Fruit fly (Drosophila melanogaster) whole organism, prepupa: ENCODE results near the gene disco-r.

Source experiments
- CG10631 ChIP-seq: fragments of 200-800 bp; sonication (Bioruptor generic); optimal IDR thresholded peaks from 2 replicates; lab custom pipeline; 2016; ENCODE audit warnings: missing biosample characterization, missing genetic modification characterization
- CG11762 ChIP-seq: fragments of 200-800 bp; sonication (Bioruptor generic); optimal IDR thresholded peaks from 3 replicates; lab custom pipeline; 2016; ENCODE audit warnings: missing biosample characterization, missing genetic modification characterization; ENCODE audit not compliant: insufficient read depth
- CG15336 ChIP-seq: fragments of 200-800 bp; sonication (Bioruptor generic); IDR thresholded peaks from 2 replicates; pipeline ENCODE4 v1.3.6; 2022; ENCODE audit warnings: missing biosample characterization, missing genetic modification characterization
- CG1621 ChIP-seq: fragments of 200-800 bp; sonication (Bioruptor generic); optimal IDR thresholded peaks from 3 replicates; lab custom pipeline; 2018; ENCODE audit warnings: missing biosample characterization, mild to moderate bottlenecking, missing genetic modification characterization
- CG16779 ChIP-seq: fragments of 200-800 bp; sonication (Bioruptor generic); optimal IDR thresholded peaks from 3 replicates; lab custom pipeline; 2017; ENCODE audit warnings: missing biosample characterization, mild to moderate bottlenecking, missing genetic modification characterization
- CG31627 ChIP-seq: fragments of 200-800 bp; sonication (Bioruptor generic); optimal IDR thresholded peaks from 3 replicates; lab custom pipeline; 2016; ENCODE audit warnings: missing biosample characterization, missing genetic modification characterization
- CG3919 ChIP-seq: fragments of 200-800 bp; sonication (Bioruptor generic); optimal IDR thresholded peaks from 3 replicates; lab custom pipeline; 2016; ENCODE audit warnings: missing biosample characterization, missing genetic modification characterization
- CG4318 ChIP-seq: fragments of 200-800 bp; sonication (Bioruptor generic); optimal IDR thresholded peaks from 3 replicates; lab custom pipeline; 2017; ENCODE audit warnings: missing biosample characterization, mild to moderate bottlenecking, missing genetic modification characterization
- CG6163 ChIP-seq: fragments of 200-800 bp; sonication (Bioruptor generic); IDR thresholded peaks from 3 replicates; pipeline ENCODE4 v1.3.6; 2022; ENCODE audit warnings: missing biosample characterization, missing genetic modification characterization
- CG6276 ChIP-seq: fragments of 200-800 bp; sonication (Bioruptor generic); optimal IDR thresholded peaks from 2 replicates; lab custom pipeline; 2017; ENCODE audit warnings: missing biosample characterization, mild to moderate bottlenecking, missing genetic modification characterization
- CG6792 ChIP-seq: fragments of 200-800 bp; sonication (Bioruptor generic); optimal IDR thresholded peaks from 3 replicates; lab custom pipeline; 2016; ENCODE audit warnings: missing biosample characterization, missing genetic modification characterization
- CG6808 ChIP-seq: fragments of 200-800 bp; sonication (Bioruptor generic); optimal IDR thresholded peaks from 3 replicates; lab custom pipeline; 2017; ENCODE audit warnings: missing biosample characterization, missing genetic modification characterization, mild to moderate bottlenecking, moderate library complexity, missing genetic modification reagents
- CG7368 ChIP-seq: fragments of 200-800 bp; sonication (Bioruptor generic); optimal IDR thresholded peaks from 3 replicates; lab custom pipeline; 2016; ENCODE audit warnings: missing biosample characterization, missing genetic modification characterization
- CG8119 ChIP-seq: fragments of 200-800 bp; sonication (Bioruptor generic); IDR thresholded peaks from 3 replicates; pipeline ENCODE4 v1.3.6; 2022; ENCODE audit warnings: missing biosample characterization, missing genetic modification characterization
- CG8319 ChIP-seq: fragments of 200-800 bp; sonication (Bioruptor generic); optimal IDR thresholded peaks from 3 replicates; lab custom pipeline; 2016; ENCODE audit warnings: missing biosample characterization, missing genetic modification characterization
- CG8632 ChIP-seq: fragments of 200-800 bp; sonication (Bioruptor generic); optimal IDR thresholded peaks from 3 replicates; lab custom pipeline; 2016; ENCODE audit warnings: missing biosample characterization, missing genetic modification characterization
- CG9139 ChIP-seq: fragments of 200-800 bp; sonication (Bioruptor generic); optimal IDR thresholded peaks from 3 replicates; lab custom pipeline; 2017; ENCODE audit warnings: missing biosample characterization, mild to moderate bottlenecking, missing genetic modification characterization
- Eip78C ChIP-seq: fragments of 200-800 bp; sonication (Bioruptor generic); peaks from one replicate; lab custom pipeline; 2016; ENCODE audit warnings: missing biosample characterization, missing genetic modification characterization
- Ets21C ChIP-seq: fragments of 200-800 bp; sonication (Bioruptor generic); optimal IDR thresholded peaks from 3 replicates; lab custom pipeline; 2016; ENCODE audit warnings: missing biosample characterization, missing genetic modification characterization
- Ets96B ChIP-seq: fragments of 200-800 bp; optimal IDR thresholded peaks from 2 replicates; lab custom pipeline; 2019; ENCODE audit warnings: missing biosample characterization, mild to moderate bottlenecking, missing genetic modification characterization, moderate library complexity
- Gug ChIP-seq: fragments of 200-800 bp; sonication (Bioruptor generic); IDR thresholded peaks from 2 replicates; pipeline ENCODE4 v1.3.6; 2022; ENCODE audit warnings: missing biosample characterization, missing genetic modification characterization
- Hr39 ChIP-seq: fragments of 200-800 bp; sonication (Bioruptor generic); optimal IDR thresholded peaks from 2 replicates; lab custom pipeline; 2016; ENCODE audit warnings: missing biosample characterization, missing genetic modification characterization
- Hr4 ChIP-seq: fragments of 200-800 bp; sonication (Bioruptor generic); optimal IDR thresholded peaks from 3 replicates; lab custom pipeline; 2016; ENCODE audit warnings: missing biosample characterization, missing genetic modification characterization
- Lpt ChIP-seq: fragments of 200-800 bp; sonication (Bioruptor generic); optimal IDR thresholded peaks from 3 replicates; lab custom pipeline; 2016; ENCODE audit warnings: missing biosample characterization, missing genetic modification characterization
- OdsH ChIP-seq: fragments of 200-800 bp; sonication (Bioruptor generic); optimal IDR thresholded peaks from 3 replicates; lab custom pipeline; 2016; ENCODE audit warnings: missing biosample characterization, missing genetic modification characterization
- Sox15 ChIP-seq: fragments of 200-800 bp; sonication (Bioruptor generic); optimal IDR thresholded peaks from 3 replicates; lab custom pipeline; 2016; ENCODE audit warnings: missing biosample characterization, missing genetic modification characterization
- achi ChIP-seq: fragments of 200-800 bp; sonication (Bioruptor generic); optimal IDR thresholded peaks from 3 replicates; lab custom pipeline; 2016; ENCODE audit warnings: missing biosample characterization, missing genetic modification characterization
- acj6 ChIP-seq: fragments of 200-800 bp; sonication (Bioruptor generic); optimal IDR thresholded peaks from 3 replicates; lab custom pipeline; 2016; ENCODE audit warnings: missing biosample characterization, missing genetic modification characterization
- cyc ChIP-seq: fragments of 200-800 bp; sonication (Bioruptor generic); optimal IDR thresholded peaks from 3 replicates; lab custom pipeline; 2016; ENCODE audit warnings: missing biosample characterization, missing genetic modification characterization
- dac ChIP-seq: fragments of 200-800 bp; sonication (Bioruptor generic); optimal IDR thresholded peaks from 2 replicates; lab custom pipeline; 2017; ENCODE audit warnings: missing biosample characterization, mild to moderate bottlenecking, missing genetic modification characterization
- dsx ChIP-seq: fragments of 200-800 bp; optimal IDR thresholded peaks from 3 replicates; lab custom pipeline; 2019; ENCODE audit warnings: missing biosample characterization, mild to moderate bottlenecking, missing genetic modification characterization, moderate library complexity; ENCODE audit not compliant: poor library complexity, severe bottlenecking
- eg ChIP-seq: fragments of 200-800 bp; sonication (Bioruptor generic); IDR thresholded peaks from 3 replicates; pipeline ENCODE4 v1.3.6; 2022; ENCODE audit warnings: missing biosample characterization, missing genetic modification characterization
- fd85E ChIP-seq: fragments of 200-800 bp; sonication (Bioruptor generic); optimal IDR thresholded peaks from 3 replicates; lab custom pipeline; 2016; ENCODE audit warnings: missing biosample characterization, missing genetic modification characterization
- fkh ChIP-seq: fragments of 200-800 bp; sonication (Bioruptor generic); optimal IDR thresholded peaks from 3 replicates; lab custom pipeline; 2017; ENCODE audit warnings: missing biosample characterization, mild to moderate bottlenecking, missing genetic modification characterization, moderate library complexity
- lz ChIP-seq: fragments of 200-800 bp; sonication (Bioruptor generic); optimal IDR thresholded peaks from 3 replicates; lab custom pipeline; 2016; ENCODE audit warnings: missing biosample characterization, missing genetic modification characterization
- net ChIP-seq: fragments of 200-800 bp; sonication (Bioruptor generic); optimal IDR thresholded peaks from 3 replicates; lab custom pipeline; 2016; ENCODE audit warnings: missing biosample characterization, missing genetic modification characterization
- pdm3 ChIP-seq: fragments of 200-800 bp; sonication (Bioruptor generic); optimal IDR thresholded peaks from 3 replicates; lab custom pipeline; 2016; ENCODE audit warnings: missing biosample characterization, missing genetic modification characterization
- salr ChIP-seq, 2 experiments: fragments of 200-800 bp; sonication (Bioruptor generic); optimal IDR thresholded peaks; 3 replicates each; lab custom pipeline; 2016 to 2018; ENCODE audit warnings: missing biosample characterization in 2 of 2, missing genetic modification characterization in 2 of 2, mild to moderate bottlenecking in 1 of 2
- svp ChIP-seq: fragments of 200-800 bp; sonication (Bioruptor generic); peaks from one replicate; lab custom pipeline; 2016; ENCODE audit warnings: missing biosample characterization, missing genetic modification characterization
- vri ChIP-seq: fragments of 200-800 bp; sonication (Bioruptor generic); optimal IDR thresholded peaks from 3 replicates; lab custom pipeline; 2016; ENCODE audit warnings: missing biosample characterization, mild to moderate bottlenecking, missing genetic modification characterization

disco-r gene

DNA sequence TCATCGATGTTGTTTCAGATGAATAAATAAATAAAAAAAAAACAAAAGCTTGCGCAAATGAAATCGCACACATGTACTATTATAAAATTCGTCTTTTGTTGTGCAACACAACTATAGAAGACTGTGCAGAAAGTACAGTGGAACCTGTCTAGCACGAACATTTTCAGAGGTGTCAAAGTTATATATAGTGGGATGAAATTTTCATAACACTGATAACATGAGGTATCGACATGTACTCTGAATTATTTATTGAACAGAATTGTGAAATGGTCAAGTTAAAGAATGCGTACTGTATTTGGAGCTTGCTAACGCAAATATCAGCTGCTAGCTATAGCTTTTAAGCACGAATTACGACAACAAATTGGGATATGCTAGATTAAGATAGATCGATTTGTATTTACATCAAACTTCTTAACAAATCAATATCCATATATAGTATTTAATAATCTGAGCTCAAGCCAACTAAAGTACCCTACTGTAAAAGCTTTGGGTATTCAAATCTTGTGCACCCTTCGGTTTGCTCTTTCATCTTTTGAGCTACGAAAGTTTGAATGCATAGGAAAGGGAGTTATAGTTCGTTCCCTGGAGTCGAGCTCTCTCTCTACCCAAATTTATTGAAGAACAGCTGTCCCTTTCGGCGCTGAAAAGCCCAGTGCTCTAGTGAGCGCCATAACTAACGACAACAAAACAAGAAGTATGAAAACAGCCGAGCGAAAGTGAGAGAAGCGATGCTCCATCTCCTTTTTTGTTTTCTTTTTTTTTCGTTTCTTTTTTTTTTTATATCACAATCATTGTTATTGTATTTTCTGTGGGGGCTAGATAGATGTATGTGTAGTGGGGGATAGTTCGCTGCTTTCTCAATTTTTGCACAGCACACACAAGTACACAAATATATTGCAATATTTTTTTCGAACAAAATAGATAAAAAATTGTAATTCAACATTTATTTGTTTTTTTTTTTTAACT, 58.3 kb downstream of the disco-r start (continued):
- TF ChIP-seq acj6 (GFP tag; lab: Kevin White, UChicago) = peak; percentile 83
- TF ChIP-seq cyc (GFP tag; lab: Kevin White, UChicago) = peak; percentile 78
- TF ChIP-seq Ets96B (tag; lab: Kevin White, UChicago) = peak; percentile 35
- peak; percentile 81 for TF ChIP-seq Gug (GFP tag; lab: Robert Waterston, UW)
- peak; percentile 66 for TF ChIP-seq vri (GFP tag; lab: Kevin White, UChicago)
- TF ChIP-seq Sox15 = peak; percentile 63
- peak; percentile 92 for TF ChIP-seq Eip78C (GFP tag; lab: Kevin White, UChicago)
- peak; percentile 66 for TF ChIP-seq Ets21C (GFP tag; lab: Kevin White, UChicago)
- peak; percentile 70 for TF ChIP-seq CG7368 (GFP tag; lab: Kevin White, UChicago)
- TF ChIP-seq CG9139 (GFP tag; lab: Kevin White, UChicago) = no peak
- peak; percentile 78 for TF ChIP-seq achi (GFP tag; lab: Kevin White, UChicago)
- TF ChIP-seq CG6163 = peak; percentile 93
- peak; percentile 55 for TF ChIP-seq CG8632
- TF ChIP-seq CG3919 = peak; percentile 80
- TF ChIP-seq pdm3 (GFP tag; lab: Kevin White, UChicago) = peak; percentile 85
- TF ChIP-seq CG16779 (tag; lab: Kevin White, UChicago) = peak; percentile 34
- peak; percentile 66 for TF ChIP-seq CG10631
- peak; percentile 10 for TF ChIP-seq dsx (GFP tag; lab: Kevin White, UChicago)
- peak; percentile 74 for TF ChIP-seq net (GFP tag; lab: Kevin White, UChicago)
- peak; percentile 74 for TF ChIP-seq CG6276 (GFP tag; lab: Kevin White, UChicago)
- peak; percentile 56 for TF ChIP-seq CG6792 (GFP tag; lab: Kevin White, UChicago)
- peak; percentile 52 for TF ChIP-seq dac (GFP tag; lab: Kevin White, UChicago)
- TF ChIP-seq CG6808 (GFP tag; lab: Kevin White, UChicago) = peak; percentile 26
- TF ChIP-seq Lpt (GFP tag; lab: Kevin White, UChicago) = peak; percentile 34
- TF ChIP-seq CG31627 (GFP tag; lab: Kevin White, UChicago) = peak; percentile 81
- TF ChIP-seq svp (GFP tag; lab: Kevin White, UChicago) = peak; percentile 86
- TF ChIP-seq Hr39 = peak; percentile 83
- TF ChIP-seq salr (GFP tag; optimal IDR thresholded peaks at IDR 0.05; lab: Kevin White, UChicago) = peak; percentile 14 to 19
- TF ChIP-seq Hr4 = peak; percentile 90

DNA sequence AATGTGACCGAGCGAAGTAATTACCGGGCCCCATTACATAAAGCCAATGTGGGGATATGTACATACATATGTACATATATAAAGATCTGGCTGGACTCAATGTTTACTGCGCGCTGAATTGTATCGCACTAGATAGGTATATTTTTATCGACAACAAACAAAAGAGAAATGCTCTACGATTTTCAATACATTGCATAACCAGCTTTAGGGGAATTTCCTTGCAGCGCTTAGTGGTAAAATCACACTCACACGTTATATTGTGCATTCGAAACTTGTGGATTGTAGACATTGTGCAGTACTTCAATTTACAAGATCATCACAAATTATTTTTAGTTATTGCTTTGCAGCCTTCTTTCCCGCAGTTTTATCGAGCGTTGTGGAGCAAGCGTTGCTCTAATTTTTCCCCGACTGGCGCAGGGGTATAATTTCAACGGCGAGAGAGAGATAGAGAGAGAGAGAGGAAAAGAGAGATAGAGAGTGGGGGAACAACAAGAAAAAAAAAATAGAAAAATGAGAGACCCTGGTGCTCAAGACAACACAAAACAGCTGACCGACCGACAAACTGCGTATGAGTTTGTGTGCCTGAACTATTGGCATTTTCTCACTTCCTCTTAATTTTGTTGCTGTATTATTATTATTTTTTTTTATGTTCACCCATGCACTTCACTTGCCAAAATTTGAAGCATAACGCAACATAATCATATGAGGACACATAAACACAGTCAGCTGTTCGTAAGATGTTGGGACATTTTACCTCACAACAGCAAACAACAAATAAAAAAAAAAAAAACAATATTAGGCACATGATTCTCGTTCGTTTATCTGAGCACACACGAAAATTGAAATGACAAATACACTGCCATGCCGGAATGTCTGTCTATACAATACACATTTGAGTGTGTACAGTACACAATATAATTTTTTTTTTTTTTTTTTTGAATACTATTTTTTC, 59.5 kb downstream of the disco-r start:
- TF ChIP-seq CG15336 (GFP tag; lab: Robert Waterston, UW) (no peak), CG11762 (GFP tag; lab: Kevin White, UChicago) (no peak), Gug (GFP tag; lab: Robert Waterston, UW) (no peak), CG6792 (GFP tag; lab: Kevin White, UChicago) (no peak), Ets21C (GFP tag; lab: Kevin White, UChicago) (no peak), CG4318 (GFP tag; lab: Kevin White, UChicago) (no peak), CG1621 (no peak), vri (GFP tag; lab: Kevin White, UChicago) (peak; percentile 4), CG7368 (GFP tag; lab: Kevin White, UChicago) (no peak), CG3919 (no peak), eg (GFP tag; lab: Robert Waterston, UW) (peak; percentile 38; the same call in 1 of the 3 replicates), pdm3 (GFP tag; lab: Kevin White, UChicago) (no peak), CG8119 (peak; percentile 49; the same call in 2 of the 3 replicates), fd85E (no peak), CG8319 (GFP tag; lab: Kevin White, UChicago) (no peak), lz (GFP tag; lab: Kevin White, UChicago) (no peak), Eip78C (GFP tag; lab: Kevin White, UChicago) (peak; percentile 40), CG16779 (tag; lab: Kevin White, UChicago) (peak; percentile 6), fkh (GFP tag; lab: Kevin White, UChicago) (peak; percentile 67), OdsH (no peak), CG10631 (no peak)
